Fruit fly (Drosophila melanogaster) whole organism, adult: ENCODE data around the gene CG34451.

Experiments
- CG14711 ChIP-seq: fragments of 200-800 bp; sonication (Bioruptor generic); optimal IDR thresholded peaks from 2 replicates; lab custom pipeline; 2018; ENCODE audit warnings: missing biosample characterization, mild to moderate bottlenecking, missing genetic modification characterization, moderate library complexity
- Clk ChIP-seq: fragments of 200-800 bp; sonication (Bioruptor generic); optimal IDR thresholded peaks from 2 replicates; lab custom pipeline; 2017; ENCODE audit warnings: missing biosample characterization, missing genetic modification characterization
- Mnt ChIP-seq: fragments of 200-800 bp; sonication (Bioruptor generic); optimal IDR thresholded peaks from 2 replicates; lab custom pipeline; 2016; ENCODE audit warnings: missing biosample characterization, mild to moderate bottlenecking, missing genetic modification characterization
- cic ChIP-seq: fragments of 200-800 bp; sonication (Bioruptor generic); optimal IDR thresholded peaks from 2 replicates; lab custom pipeline; 2017; ENCODE audit warnings: missing biosample characterization, mild to moderate bottlenecking, missing genetic modification characterization, moderate library complexity
- kay ChIP-seq: fragments of 200-800 bp; sonication (Bioruptor generic); peaks from one replicate; lab custom pipeline; 2016; ENCODE audit warnings: missing biosample characterization, missing genetic modification characterization, borderline replicate concordance

dm6 chr3L:15704250-15704985, 12.6 kb upstream of the CG34451 start:
- TF ChIP-seq kay = no peak
- no peak for TF ChIP-seq CG14711 (tag; lab: Kevin White, UChicago)
- TF ChIP-seq Clk (GFP tag; lab: Kevin White, UChicago) = no peak
- TF ChIP-seq Mnt (GFP tag; lab: Kevin White, UChicago) = no peak
- TF ChIP-seq cic = no peak
